Fruit fly (Drosophila melanogaster) whole organism, embryonic: Measurements from ENCODE around the gene CG10863.

Experiments used
- Ada2b ChIP-seq: fragments of 200-800 bp; sonication (Bioruptor generic); IDR thresholded peaks from 2 replicates; pipeline ENCODE4 v1.3.6; 2022; ENCODE audit warnings: missing biosample characterization, missing genetic modification characterization
- Bgb ChIP-seq: fragments of 200-800 bp; sonication (Bioruptor generic); IDR thresholded peaks from 2 replicates; pipeline ENCODE4 v1.3.6; 2022; ENCODE audit warnings: missing biosample characterization, missing genetic modification characterization; ENCODE audit not compliant: partially characterized antibody
- CG10267 ChIP-seq: fragments of 200-800 bp; sonication (Bioruptor generic); optimal IDR thresholded peaks from 2 replicates; lab custom pipeline; 2018; ENCODE audit warnings: missing biosample characterization, mild to moderate bottlenecking, missing genetic modification characterization, moderate library complexity
- CG10431 ChIP-seq: fragments of 200-800 bp; sonication (Bioruptor generic); optimal IDR thresholded peaks from 3 replicates; lab custom pipeline; 2018; ENCODE audit warnings: missing biosample characterization, mild to moderate bottlenecking, missing genetic modification characterization
- CG11695 ChIP-seq: fragments of 200-800 bp; sonication (Bioruptor generic); IDR thresholded peaks from 3 replicates; pipeline ENCODE4 v1.3.6; 2022; ENCODE audit warnings: missing biosample characterization, missing genetic modification characterization
- CG13287 ChIP-seq: fragments of 200-800 bp; sonication (Bioruptor generic); IDR thresholded peaks from 2 replicates; pipeline ENCODE4 v1.3.6; 2022; ENCODE audit warnings: missing biosample characterization, missing genetic modification characterization; ENCODE audit not compliant: partially characterized antibody
- CG13775 ChIP-seq: fragments of 200-800 bp; sonication (Bioruptor generic); optimal IDR thresholded peaks from 3 replicates; lab custom pipeline; 2017; ENCODE audit warnings: missing biosample characterization, mild to moderate bottlenecking, missing genetic modification characterization
- CG14050 ChIP-seq: fragments of 200-800 bp; sonication (Bioruptor generic); IDR thresholded peaks from 3 replicates; pipeline ENCODE4 v1.3.6; 2022; ENCODE audit warnings: missing biosample characterization, missing genetic modification characterization
- CG15514 ChIP-seq: fragments of 200-800 bp; sonication (Bioruptor generic); optimal IDR thresholded peaks from 3 replicates; lab custom pipeline; 2017; ENCODE audit warnings: missing biosample characterization, missing genetic modification characterization, mild to moderate bottlenecking, moderate library complexity, missing genetic modification reagents
- CG15601 ChIP-seq: fragments of 200-800 bp; sonication (Bioruptor generic); optimal IDR thresholded peaks from 3 replicates; lab custom pipeline; 2019; ENCODE audit warnings: missing biosample characterization, mild to moderate bottlenecking, missing genetic modification characterization, moderate library complexity
- CG18011 ChIP-seq: fragments of 200-800 bp; sonication (Bioruptor generic); optimal IDR thresholded peaks from 2 replicates; lab custom pipeline; 2017; ENCODE audit warnings: missing biosample characterization, missing genetic modification characterization, mild to moderate bottlenecking, moderate library complexity, missing genotype
- CG18599 ChIP-seq: fragments of 200-800 bp; sonication (Bioruptor generic); optimal IDR thresholded peaks from 3 replicates; lab custom pipeline; 2017; ENCODE audit warnings: missing biosample characterization, missing genetic modification characterization, mild to moderate bottlenecking, moderate library complexity, missing genetic modification reagents
- CG3407 ChIP-seq: fragments of 200-800 bp; sonication (Bioruptor generic); optimal IDR thresholded peaks from 2 replicates; lab custom pipeline; 2018; ENCODE audit warnings: missing biosample characterization, mild to moderate bottlenecking, missing genetic modification characterization
- CG4854 ChIP-seq: fragments of 200-800 bp; sonication (Bioruptor generic); optimal IDR thresholded peaks from 2 replicates; lab custom pipeline; 2016; ENCODE audit warnings: missing biosample characterization, missing genetic modification characterization, inconsistent platforms
- CG7372 ChIP-seq: fragments of 200-800 bp; sonication (Bioruptor generic); IDR thresholded peaks from 2 replicates; pipeline ENCODE4 v1.3.6; 2022; ENCODE audit warnings: missing biosample characterization, missing genetic modification characterization
- CG7987 ChIP-seq: fragments of 200-800 bp; sonication (Bioruptor generic); optimal IDR thresholded peaks from 2 replicates; lab custom pipeline; 2018; ENCODE audit warnings: missing biosample characterization, mild to moderate bottlenecking, missing genetic modification characterization, moderate library complexity
- CG8281 ChIP-seq: fragments of 200-800 bp; sonication (Bioruptor generic); optimal IDR thresholded peaks from 2 replicates; lab custom pipeline; 2018; ENCODE audit warnings: missing biosample characterization, mild to moderate bottlenecking, missing genetic modification characterization, moderate library complexity
- CG9817 ChIP-seq: fragments of 200-800 bp; sonication (Bioruptor generic); optimal IDR thresholded peaks from 2 replicates; lab custom pipeline; 2018; ENCODE audit warnings: missing biosample characterization, mild to moderate bottlenecking, missing genetic modification characterization, moderate library complexity
- Chrac-16 ChIP-seq: fragments of 200-800 bp; sonication (Bioruptor generic); optimal IDR thresholded peaks from 3 replicates; lab custom pipeline; 2016; ENCODE audit warnings: missing biosample characterization, missing genetic modification characterization
- Dll ChIP-seq: fragments of 200-800 bp; sonication (Bioruptor generic); IDR thresholded peaks from 4 replicates; pipeline ENCODE4 v1.3.6; 2022; ENCODE audit warnings: missing biosample characterization, missing genetic modification characterization; ENCODE audit not compliant: partially characterized antibody
- Dp ChIP-seq: fragments of 200-800 bp; sonication (Bioruptor generic); optimal IDR thresholded peaks from 2 replicates; lab custom pipeline; 2018; ENCODE audit warnings: missing biosample characterization, mild to moderate bottlenecking, missing genetic modification characterization, moderate library complexity
- Drgx ChIP-seq: fragments of 200-800 bp; sonication (Bioruptor generic); IDR thresholded peaks from 2 replicates; pipeline ENCODE4 v1.3.6; 2022; ENCODE audit warnings: missing biosample characterization, missing genetic modification characterization
- GATAe ChIP-seq: fragments of 200-800 bp; sonication (Bioruptor generic); conservative IDR thresholded peaks from 2 replicates; pipeline ENCODE4 v1.3.6; 2022; ENCODE audit warnings: missing biosample characterization, missing genetic modification characterization
- HLH3B ChIP-seq: fragments of 200-800 bp; sonication (Bioruptor generic); IDR thresholded peaks from 2 replicates; pipeline ENCODE4 v1.3.6; 2022; ENCODE audit warnings: missing biosample characterization, missing genetic modification characterization
- HLHmδ ChIP-seq: fragments of 200-800 bp; sonication (Bioruptor generic); optimal IDR thresholded peaks from 2 replicates; lab custom pipeline; 2018; ENCODE audit warnings: missing biosample characterization, mild to moderate bottlenecking, missing genetic modification characterization, moderate library complexity
- Hey ChIP-seq: fragments of 200-800 bp; sonication (Bioruptor generic); optimal IDR thresholded peaks from 3 replicates; lab custom pipeline; 2018; ENCODE audit warnings: missing biosample characterization, mild to moderate bottlenecking, missing genetic modification characterization
- Hmx ChIP-seq: fragments of 200-800 bp; sonication (Bioruptor generic); optimal IDR thresholded peaks from 2 replicates; lab custom pipeline; 2016; ENCODE audit warnings: missing biosample characterization, missing genetic modification characterization
- MTF-1 ChIP-seq: fragments of 200-800 bp; sonication (Bioruptor generic); optimal IDR thresholded peaks from 2 replicates; lab custom pipeline; 2018; ENCODE audit warnings: missing biosample characterization, mild to moderate bottlenecking, missing genetic modification characterization, borderline replicate concordance
- Neu2 ChIP-seq: fragments of 200-800 bp; sonication (Bioruptor generic); optimal IDR thresholded peaks from 3 replicates; lab custom pipeline; 2016; ENCODE audit warnings: missing biosample characterization, missing genetic modification characterization, borderline replicate concordance
- NfI ChIP-seq: fragments of 200-800 bp; sonication (Bioruptor generic); optimal IDR thresholded peaks from 3 replicates; lab custom pipeline; 2018; ENCODE audit warnings: missing biosample characterization, mild to moderate bottlenecking, missing genetic modification characterization, moderate library complexity
- Ravus ChIP-seq: fragments of 200-800 bp; sonication (Bioruptor generic); IDR thresholded peaks from 2 replicates; pipeline ENCODE4 v1.3.6; 2022; ENCODE audit warnings: missing biosample characterization, missing genetic modification characterization
- bsh ChIP-seq, 2 experiments: fragments of 200-800 bp; sonication (Bioruptor generic); optimal IDR thresholded peaks; 2 replicates each; lab custom pipeline; 2017 to 2018; ENCODE audit warnings: mild to moderate bottlenecking in 2 of 2, missing biosample characterization in 2 of 2, missing genetic modification characterization in 2 of 2, moderate library complexity in 1 of 2
- crc ChIP-seq: fragments of 200-800 bp; sonication (Bioruptor generic); optimal IDR thresholded peaks from 2 replicates; lab custom pipeline; 2016; ENCODE audit warnings: missing biosample characterization, missing genetic modification characterization
- dmrt99B ChIP-seq: fragments of 200-800 bp; sonication (Bioruptor generic); optimal IDR thresholded peaks from 2 replicates; lab custom pipeline; 2018; ENCODE audit warnings: missing biosample characterization, mild to moderate bottlenecking, missing genetic modification characterization, moderate library complexity
- eve ChIP-seq, 2 experiments: fragments of >200 bp; optimal IDR thresholded peaks; 2 replicates each; lab custom pipeline; 2017; ENCODE audit warnings: missing biosample characterization in 2 of 2, missing genetic modification characterization in 2 of 2
- gfzf ChIP-seq: fragments of 200-800 bp; sonication (Bioruptor generic); optimal IDR thresholded peaks from 2 replicates; lab custom pipeline; 2016; ENCODE audit warnings: missing biosample characterization, mild to moderate bottlenecking, missing genetic modification characterization, moderate library complexity
- grau ChIP-seq: fragments of 200-800 bp; optimal IDR thresholded peaks from 3 replicates; lab custom pipeline; 2019; ENCODE audit warnings: missing biosample characterization, mild to moderate bottlenecking, missing genetic modification characterization, moderate library complexity
- gro ChIP-seq: fragments of 200-800 bp; sonication (Bioruptor generic); optimal IDR thresholded peaks from 2 replicates; lab custom pipeline; 2016; ENCODE audit warnings: missing biosample characterization, missing genetic modification characterization
- kay ChIP-seq: fragments of 200-800 bp; sonication (Bioruptor generic); optimal IDR thresholded peaks from 2 replicates; lab custom pipeline; 2016; ENCODE audit warnings: missing biosample characterization, missing genetic modification characterization
- nmo ChIP-seq: fragments of 200-800 bp; sonication (Bioruptor generic); optimal IDR thresholded peaks from 2 replicates; lab custom pipeline; 2018; ENCODE audit warnings: missing biosample characterization, mild to moderate bottlenecking, missing genetic modification characterization, moderate library complexity
- onecut ChIP-seq: fragments of 200-800 bp; sonication (Bioruptor generic); IDR thresholded peaks from 2 replicates; pipeline ENCODE4 v1.3.6; 2022; ENCODE audit warnings: missing biosample characterization, missing genetic modification characterization
- pfk ChIP-seq: fragments of 200-800 bp; sonication (Bioruptor generic); optimal IDR thresholded peaks from 2 replicates; lab custom pipeline; 2018; ENCODE audit warnings: missing biosample characterization, mild to moderate bottlenecking, missing genetic modification characterization, moderate library complexity
- pzg ChIP-seq: fragments of 200-800 bp; sonication (Bioruptor generic); optimal IDR thresholded peaks from 3 replicates; lab custom pipeline; 2018; ENCODE audit warnings: missing biosample characterization, mild to moderate bottlenecking, missing genetic modification characterization, moderate library complexity
- ro ChIP-seq: fragments of 200-800 bp; sonication (Bioruptor generic); IDR thresholded peaks from 2 replicates; pipeline ENCODE4 v1.3.6; 2022; ENCODE audit warnings: missing biosample characterization, missing genetic modification characterization
- row ChIP-seq: fragments of 200-800 bp; sonication (Bioruptor generic); IDR thresholded peaks from 3 replicates; pipeline ENCODE4 v1.3.6; 2022; ENCODE audit warnings: missing biosample characterization, missing genetic modification characterization
- sqz ChIP-seq: fragments of 200-800 bp; sonication (Bioruptor generic); optimal IDR thresholded peaks from 3 replicates; lab custom pipeline; 2018; ENCODE audit warnings: missing biosample characterization, mild to moderate bottlenecking, missing genetic modification characterization
- sr ChIP-seq: fragments of 200-800 bp; sonication (Bioruptor generic); IDR thresholded peaks from 3 replicates; pipeline ENCODE4 v1.3.6; 2022; ENCODE audit warnings: missing biosample characterization, missing genetic modification characterization
- vvl ChIP-seq: fragments of 200-800 bp; sonication (Bioruptor generic); IDR thresholded peaks from 2 replicates; pipeline ENCODE4 v1.3.6; 2022; ENCODE audit warnings: missing biosample characterization, missing genetic modification characterization
- wek ChIP-seq: fragments of 200-800 bp; sonication (Bioruptor generic); optimal IDR thresholded peaks from 3 replicates; lab custom pipeline; 2018; ENCODE audit warnings: missing biosample characterization, mild to moderate bottlenecking, missing genetic modification characterization, moderate library complexity
- wor ChIP-seq: fragments of 200-800 bp; sonication (Bioruptor generic); IDR thresholded peaks from 2 replicates; pipeline ENCODE4 v1.3.6; 2022; ENCODE audit warnings: missing biosample characterization, missing genetic modification characterization

The CG10863 gene

dm6 chr3L:3905111-3905510 is 37.2 kb downstream of the CG10863 start, which contains the start of gene ida (continued):
- TF ChIP-seq Ada2b (no peak), CG7372 (no peak), CG18011 (GFP tag; lab: Kevin White, UChicago) (no peak), nmo (GFP tag; lab: Kevin White, UChicago) (no peak), pfk (GFP tag; lab: Kevin White, UChicago) (no peak), wor (GFP tag; lab: Robert Waterston, UW) (no peak), Bgb (peak; percentile 39; the same call in 1 of the 2 replicates), CG10267 (peak; percentile 14), Hey (tag; lab: Kevin White, UChicago) (peak; percentile 53), kay (no peak), wek (peak; percentile 60), sqz (GFP tag; lab: Kevin White, UChicago) (no peak), CG13287 (GFP tag; lab: Robert Waterston, UW) (no peak; the same call in 1 of the 2 replicates), Hmx (GFP tag; lab: Kevin White, UChicago) (no peak), Neu2 (GFP tag; lab: Kevin White, UChicago) (no peak), eve (GFP tag; optimal IDR thresholded peaks at IDR 0.05; lab: Kevin White, UChicago) (no peak), Drgx (GFP tag; lab: Robert Waterston, UW) (no peak), CG11695 (GFP tag; lab: Robert Waterston, UW) (no peak), CG15514 (peak; percentile 72), pzg (GFP tag; lab: Kevin White, UChicago) (peak; percentile 88), vvl (peak; percentile 40; the same call in 1 of the 2 replicates), CG15601 (tag; lab: Kevin White, UChicago) (peak; percentile 8), MTF-1 (GFP tag; lab: Kevin White, UChicago) (no peak), HLH3B (GFP tag; lab: Robert Waterston, UW) (no peak), bsh (GFP tag; optimal IDR thresholded peaks at IDR 0.05; lab: Kevin White, UChicago) (no peak), Ravus (no peak), CG9817 (no peak), Chrac-16 (GFP tag; lab: Kevin White, UChicago) (no peak), CG18599 (GFP tag; lab: Kevin White, UChicago) (no peak), CG8281 (tag; lab: Kevin White, UChicago) (no peak), gfzf (peak; percentile 47), CG3407 (GFP tag; lab: Kevin White, UChicago) (no peak), Dll (GFP tag; lab: Robert Waterston, UW) (0 out of 4 replicates have a peak, but pooled peaks have one; percentile 23), gro (GFP tag; lab: Kevin White, UChicago) (no peak), CG4854 (GFP tag; lab: Kevin White, UChicago) (no peak), onecut (GFP tag; lab: Robert Waterston, UW) (peak; percentile 18; the same call in 1 of the 2 replicates), CG7987 (GFP tag; lab: Kevin White, UChicago) (peak; percentile 6), grau (no peak), NfI (GFP tag; lab: Kevin White, UChicago) (peak; percentile 37), sr (no peak), CG14050 (no peak), CG10431 (GFP tag; lab: Kevin White, UChicago) (no peak), crc (GFP tag; lab: Kevin White, UChicago) (no peak), HLHmδ (no peak), row (GFP tag; lab: Robert Waterston, UW) (peak; percentile 12; the same call in 1 of the 3 replicates), Dp (GFP tag; lab: Kevin White, UChicago) (peak; percentile 99), CG13775 (GFP tag; lab: Kevin White, UChicago) (no peak), GATAe (GFP tag; lab: Robert Waterston, UW) (no peak), ro (GFP tag; lab: Robert Waterston, UW) (no peak), dmrt99B (tag; lab: Kevin White, UChicago) (no peak)
